Worm (Caenorhabditis elegans): Measurements from ENCODE around the gene C08F1.11.

DNA sequence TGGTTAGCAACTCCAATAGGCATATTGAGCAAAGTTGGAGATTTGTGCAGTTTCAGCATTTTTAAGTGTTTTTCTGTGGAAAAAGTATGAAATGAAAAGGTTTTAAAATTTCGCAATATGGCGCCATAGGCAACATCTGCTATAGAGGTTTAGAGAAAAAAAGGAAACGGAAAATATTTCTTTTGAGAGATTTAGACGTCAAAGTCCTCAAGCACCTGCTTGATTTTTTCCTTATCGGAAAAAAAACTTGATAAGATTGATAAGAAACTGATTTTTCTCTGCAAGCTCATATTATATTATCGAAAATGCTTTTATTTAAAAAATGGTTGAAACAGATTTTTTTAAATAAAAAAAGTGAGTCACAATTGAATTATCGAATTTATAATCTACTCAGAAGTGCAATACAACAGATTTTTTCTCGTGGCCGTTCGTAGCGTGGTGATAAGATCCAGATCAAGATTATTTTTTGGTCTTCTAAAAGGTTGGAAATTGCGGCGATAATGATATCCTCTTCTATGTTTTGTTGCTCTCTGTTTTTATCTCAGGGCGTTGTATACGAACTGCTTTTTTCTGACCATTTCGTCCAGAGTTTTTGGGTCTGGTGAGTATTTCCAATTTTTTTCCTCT lies 35.4 kb upstream of the C08F1.11 start, which contains the start of gene fbxc-19:
- TF ChIP-seq mef-2 (tag; optimal IDR thresholded peaks at IDR 0.05) (no peak), ceh-63 (GFP tag; optimal IDR thresholded peaks at IDR 0.05) (no peak), mdl-1 (tag; optimal IDR thresholded peaks at IDR 0.05) (peak in 1 of 2 experiments; percentile 53), rnt-1 (tag; optimal IDR thresholded peaks at IDR 0.05) (peak; percentile 58), ces-1 (GFP tag; optimal IDR thresholded peaks at IDR 0.05) (no peak), unc-62 (GFP tag; optimal IDR thresholded peaks at IDR 0.05) (no peak), mep-1 (tag; optimal IDR thresholded peaks at IDR 0.05) (peak; percentile 58), elt-3 (tag; optimal IDR thresholded peaks at IDR 0.05) (peak in 3 of 6 experiments; percentile 60 to 96 (median 89))

All from whole organism, L1 larva.